Worm (Caenorhabditis elegans) whole organism, L3 larva: ENCODE data around the gene F33H12.1.
"Not testable (repeated sequence)": the region's sequence is repeated elsewhere in the genome, so short reads cannot be mapped to it uniquely, and the experiment has no call there.

Experiments
- R02D3.7 ChIP-seq: fragments of 150-350 bp; optimal IDR thresholded peaks from 2 replicates; lab custom pipeline; 2014; ENCODE audit warnings: missing biosample characterization, missing genetic modification characterization
- aly-2 ChIP-seq: fragments of 150-350 bp; optimal IDR thresholded peaks from 2 replicates; lab custom pipeline; 2014; ENCODE audit warnings: missing biosample characterization, missing genetic modification characterization
- ceh-16 ChIP-seq: sonication (generic microtip); optimal IDR thresholded peaks from 2 replicates; lab custom pipeline; 2017; ENCODE audit warnings: missing biosample characterization, missing genetic modification characterization
- ceh-9 ChIP-seq: sonication (generic microtip); optimal IDR thresholded peaks from 2 replicates; lab custom pipeline; 2018; ENCODE audit warnings: missing biosample characterization, missing genetic modification characterization
- egl-5 ChIP-seq: fragments of 150-350 bp; optimal IDR thresholded peaks from 2 replicates; lab custom pipeline; 2017; ENCODE audit warnings: missing biosample characterization, missing genetic modification reagents, missing genetic modification characterization, inconsistent platforms
- elt-1 ChIP-seq: fragments of 150-350 bp; optimal IDR thresholded peaks from 2 replicates; lab custom pipeline; 2014; ENCODE audit warnings: missing biosample characterization, missing genetic modification characterization
- elt-2 ChIP-seq: sonication (generic microtip); optimal IDR thresholded peaks from 2 replicates; lab custom pipeline; 2016; ENCODE audit warnings: missing genetic modification reagents, mild to moderate bottlenecking, missing genetic modification characterization, missing compliant biosample characterization
- elt-3 ChIP-seq, 3 experiments: fragments of 150-350 bp in 1 of 3; sonication (generic microtip) in 2 of 3; optimal IDR thresholded peaks; 2 replicates in 2 of 3; 4 replicates in 1 of 3; lab custom pipeline; 2014 to 2017; ENCODE audit warnings: missing biosample characterization in 3 of 3, missing genetic modification characterization in 3 of 3
- eor-1 ChIP-seq, 2 experiments: fragments of 150-350 bp; optimal IDR thresholded peaks; 2 replicates each; lab custom pipeline; 2014 to 2018; ENCODE audit warnings: missing biosample characterization in 2 of 2, missing genetic modification characterization in 2 of 2
- fkh-10 ChIP-seq: sonication (generic microtip); optimal IDR thresholded peaks from 2 replicates; lab custom pipeline; 2017; ENCODE audit warnings: missing biosample characterization, missing genetic modification reagents, missing genetic modification characterization
- fkh-2 ChIP-seq: fragments of 150-350 bp; optimal IDR thresholded peaks from 2 replicates; lab custom pipeline; 2014; ENCODE audit warnings: missing biosample characterization, missing genetic modification reagents, missing genetic modification characterization
- fos-1 ChIP-seq: fragments of 150-350 bp; optimal IDR thresholded peaks from 2 replicates; lab custom pipeline; 2014; ENCODE audit warnings: missing biosample characterization, missing genetic modification characterization
- jun-1 ChIP-seq: fragments of 150-350 bp; optimal IDR thresholded peaks from 2 replicates; lab custom pipeline; 2014; ENCODE audit warnings: missing biosample characterization, missing genetic modification reagents, missing genetic modification characterization
- lin-15B ChIP-seq: fragments of 150-350 bp; optimal IDR thresholded peaks from 2 replicates; lab custom pipeline; 2014; ENCODE audit warnings: missing biosample characterization, missing genetic modification characterization
- lin-39 ChIP-seq: fragments of 150-350 bp; optimal IDR thresholded peaks from 2 replicates; lab custom pipeline; 2018; ENCODE audit warnings: missing biosample characterization, missing genetic modification reagents, missing genetic modification characterization
- lsy-12 ChIP-seq: sonication (generic microtip); optimal IDR thresholded peaks from 2 replicates; lab custom pipeline; 2016; ENCODE audit warnings: mild to moderate bottlenecking, missing genetic modification characterization, missing compliant biosample characterization
- mdl-1 ChIP-seq: fragments of 150-350 bp; optimal IDR thresholded peaks from 2 replicates; lab custom pipeline; 2014; ENCODE audit warnings: missing biosample characterization, missing genetic modification characterization
- mml-1 ChIP-seq: fragments of 150-350 bp; sonication (generic microtip); optimal IDR thresholded peaks from 3 replicates; lab custom pipeline; 2014; ENCODE audit warnings: missing biosample characterization, missing genetic modification characterization
- nfya-1 ChIP-seq: sonication (generic microtip); optimal IDR thresholded peaks from 2 replicates; lab custom pipeline; 2017; ENCODE audit warnings: missing genetic modification characterization, mild to moderate bottlenecking, missing compliant biosample characterization, antibody characterized with exemption, moderate library complexity; ENCODE audit not compliant: insufficient read depth
- nhr-12 ChIP-seq: fragments of 150-350 bp; optimal IDR thresholded peaks from 2 replicates; lab custom pipeline; 2014; ENCODE audit warnings: missing biosample characterization, missing genetic modification characterization
- nhr-237 ChIP-seq: fragments of 150-350 bp; optimal IDR thresholded peaks from 2 replicates; lab custom pipeline; 2014; ENCODE audit warnings: missing biosample characterization, missing genetic modification characterization
- nhr-25 ChIP-seq: sonication (generic microtip); optimal IDR thresholded peaks from 2 replicates; lab custom pipeline; 2017; ENCODE audit warnings: missing biosample characterization, missing genetic modification characterization
- nhr-28 ChIP-seq: fragments of 150-350 bp; optimal IDR thresholded peaks from 2 replicates; lab custom pipeline; 2014; ENCODE audit warnings: missing biosample characterization, missing genetic modification characterization
- nhr-43 ChIP-seq: sonication (generic microtip); optimal IDR thresholded peaks from 2 replicates; lab custom pipeline; 2016; ENCODE audit warnings: mild to moderate bottlenecking, missing genetic modification characterization, missing compliant biosample characterization; ENCODE audit not compliant: poor library complexity, severe bottlenecking
- nhr-76 ChIP-seq: fragments of 150-350 bp; sonication (generic microtip); optimal IDR thresholded peaks from 5 replicates; lab custom pipeline; 2014; ENCODE audit warnings: missing biosample characterization, missing genetic modification characterization
- pha-4 ChIP-seq: fragments of 150-350 bp; optimal IDR thresholded peaks from 2 replicates; lab custom pipeline; 2014; ENCODE audit warnings: missing biosample characterization, missing genetic modification reagents, missing genetic modification characterization
- pqm-1 ChIP-seq: fragments of 150-350 bp; optimal IDR thresholded peaks from 2 replicates; lab custom pipeline; 2017; ENCODE audit warnings: missing biosample characterization, missing genetic modification characterization, inconsistent platforms
- sea-2 ChIP-seq: fragments of 150-350 bp; sonication (generic microtip); optimal IDR thresholded peaks from 4 replicates; lab custom pipeline; 2014; ENCODE audit warnings: missing biosample characterization, missing genetic modification reagents, missing genetic modification characterization
- skn-1 ChIP-seq: fragments of 150-350 bp; optimal IDR thresholded peaks from 2 replicates; lab custom pipeline; 2014; ENCODE audit warnings: missing biosample characterization, missing genetic modification characterization
- snpc-4 ChIP-seq: fragments of 150-350 bp; optimal IDR thresholded peaks from 2 replicates; lab custom pipeline; 2014; ENCODE audit warnings: missing biosample characterization, missing genetic modification characterization
- unc-62 ChIP-seq: fragments of 150-350 bp; sonication (generic microtip); optimal IDR thresholded peaks from 4 replicates; lab custom pipeline; 2014; ENCODE audit warnings: missing biosample characterization, missing genetic modification reagents, missing genetic modification characterization
- zag-1 ChIP-seq: fragments of 150-350 bp; optimal IDR thresholded peaks from 2 replicates; lab custom pipeline; 2014; ENCODE audit warnings: missing biosample characterization, missing genetic modification characterization
- ztf-4 ChIP-seq: fragments of 150-350 bp; optimal IDR thresholded peaks from 2 replicates; lab custom pipeline; 2014; ENCODE audit warnings: missing biosample characterization, missing genetic modification characterization

F33H12.1 gene

DNA sequence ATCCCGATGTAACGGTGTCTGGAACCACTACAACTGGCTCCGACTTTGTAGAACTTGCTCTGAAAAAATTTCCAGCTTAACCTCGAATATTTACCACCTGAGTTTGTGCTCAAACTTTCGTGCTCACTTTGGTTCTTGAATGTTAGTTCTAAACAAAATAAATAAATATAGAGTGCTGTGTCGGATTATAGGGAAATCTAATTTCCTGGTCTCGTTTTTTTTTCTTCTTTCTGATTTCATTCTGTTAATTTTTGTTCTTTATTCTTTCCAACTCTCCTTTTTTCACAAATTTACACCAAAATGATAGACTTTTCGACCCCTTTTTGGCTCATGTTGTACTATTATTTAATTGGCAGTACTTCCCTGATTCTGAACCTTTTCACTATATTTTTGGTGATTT is 29.0 kb downstream of the F33H12.1 start, which contains the start of gene sri-37:
Gene sri-37, plus strand, starts transcription at position 301 of the 400 bp plus-strand sequence.
- no peak for TF ChIP-seq lin-15B

DNA sequence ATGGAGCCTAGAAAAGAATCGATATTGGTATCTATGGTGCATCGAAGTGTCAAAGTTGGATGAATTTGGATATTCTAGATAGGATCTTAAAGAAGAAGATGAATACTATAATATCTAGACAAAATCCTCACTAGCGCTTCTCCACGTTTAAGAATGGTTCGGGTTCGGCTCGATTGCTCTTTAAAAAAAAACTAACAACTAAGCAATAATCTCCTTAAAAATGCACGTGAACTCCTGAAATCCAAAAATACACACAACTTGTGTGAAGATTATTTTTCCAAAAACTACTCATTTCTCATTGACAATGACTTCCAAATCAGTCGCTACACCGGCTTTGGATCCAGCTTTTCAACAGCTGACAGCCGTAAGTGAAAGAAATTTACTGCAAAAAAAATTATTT is 30.9 kb downstream of the F33H12.1 start, which contains the start of gene D2062.1:
Gene D2062.1, plus strand, starts transcription at position 301 of the 400 bp plus-strand sequence.
- TF ChIP-seq fos-1 (tag; lab: Kevin White, UChicago) (no peak), ztf-4 (tag; lab: Kevin White, UChicago) (no peak), nhr-28 (tag; lab: Kevin White, UChicago) (no peak), lin-15B (no peak), elt-2 (no peak), elt-3 (tag; optimal IDR thresholded peaks at IDR 0.05; lab: Kevin White, UChicago) (no peak), unc-62 (GFP tag; lab: Kevin White, UChicago) (no peak), elt-1 (tag; lab: Kevin White, UChicago) (no peak)
- TF ChIP-seq, all 47 proteins: peak for 0

DNA sequence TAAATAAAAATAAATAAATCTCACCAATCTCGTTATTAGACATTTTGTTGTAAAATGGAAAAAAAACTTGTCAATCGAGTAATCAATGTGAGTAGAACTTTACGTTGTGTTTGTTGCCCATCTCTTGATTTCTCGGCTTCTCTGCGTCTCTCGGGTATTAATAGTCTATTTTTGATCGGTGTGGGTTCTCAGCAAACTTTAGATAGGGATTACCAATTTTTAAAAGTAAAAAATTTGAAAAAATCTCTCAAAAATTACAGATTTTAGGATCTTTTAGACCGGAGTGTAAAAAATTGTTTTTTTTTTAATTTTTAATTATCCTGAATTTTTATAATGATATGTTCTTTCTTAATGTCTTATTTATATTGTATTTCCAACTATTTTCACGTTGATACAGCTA is 37.1 kb downstream of the F33H12.1 start, which contains the start of gene F22E5.21:
Gene F22E5.21, minus strand, starts transcription at position 101 of the 400 bp plus-strand sequence.
- TF ChIP-seq aly-2 (tag; lab: Kevin White, UChicago), result no peak
- TF ChIP-seq zag-1 (tag; lab: Kevin White, UChicago), result no peak
- TF ChIP-seq sea-2 (GFP tag; lab: Kevin White, UChicago), result no peak
- TF ChIP-seq skn-1, result no peak
- no peak for TF ChIP-seq ztf-4 (tag; lab: Kevin White, UChicago)
- TF ChIP-seq nhr-76 (tag; lab: Kevin White, UChicago), result no peak
- TF ChIP-seq nfya-1 (tag; lab: Kevin White, UChicago), result no peak
- TF ChIP-seq unc-62 (GFP tag; lab: Kevin White, UChicago), result no peak
- no peak for TF ChIP-seq elt-2
- no peak for TF ChIP-seq fkh-2 (tag; lab: Kevin White, UChicago)
- no peak for TF ChIP-seq nhr-43 (tag; lab: Kevin White, UChicago)
- TF ChIP-seq ceh-16 (tag; lab: Kevin White, UChicago), result no peak
- no peak for TF ChIP-seq egl-5
- TF ChIP-seq nhr-28 (tag; lab: Kevin White, UChicago), result no peak
- no peak for TF ChIP-seq nhr-237 (tag; lab: Kevin White, UChicago)
- no peak for TF ChIP-seq elt-1 (tag; lab: Kevin White, UChicago)
- TF ChIP-seq mdl-1, result no peak
- no peak for TF ChIP-seq nhr-25 (tag; lab: Kevin White, UChicago)
- TF ChIP-seq eor-1 (tag; optimal IDR thresholded peaks at IDR 0.05; lab: Kevin White, UChicago), result no peak
- TF ChIP-seq pqm-1, result no peak

DNA sequence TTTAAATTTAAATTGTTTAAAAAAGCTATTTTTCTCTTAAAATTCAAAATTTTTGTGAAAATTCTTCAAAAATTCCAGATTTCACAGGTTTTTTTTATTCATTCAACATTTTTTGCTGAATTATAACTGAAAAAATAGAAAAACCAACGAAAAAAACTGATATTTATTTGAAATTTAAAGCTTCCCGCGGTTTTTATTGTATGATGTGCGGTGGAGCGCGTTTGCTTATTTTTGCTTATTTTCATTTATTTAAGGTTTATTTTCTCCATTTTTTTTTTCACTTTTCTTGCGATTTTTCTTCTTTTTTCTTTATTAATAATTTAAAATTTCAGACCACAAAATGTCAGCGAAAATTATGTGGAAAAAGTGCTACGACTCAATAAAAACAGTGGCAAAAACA is 37.8 kb downstream of the F33H12.1 start, which contains the start of gene F22E5.9:
Gene F22E5.9, plus strand, starts transcription at position 327 of the 400 bp plus-strand sequence.
- TF ChIP-seq skn-1 (peak; percentile 52), snpc-4 (tag; lab: Kevin White, UChicago) (no peak), pha-4 (tag; lab: Kevin White, UChicago) (peak; percentile 32)

DNA sequence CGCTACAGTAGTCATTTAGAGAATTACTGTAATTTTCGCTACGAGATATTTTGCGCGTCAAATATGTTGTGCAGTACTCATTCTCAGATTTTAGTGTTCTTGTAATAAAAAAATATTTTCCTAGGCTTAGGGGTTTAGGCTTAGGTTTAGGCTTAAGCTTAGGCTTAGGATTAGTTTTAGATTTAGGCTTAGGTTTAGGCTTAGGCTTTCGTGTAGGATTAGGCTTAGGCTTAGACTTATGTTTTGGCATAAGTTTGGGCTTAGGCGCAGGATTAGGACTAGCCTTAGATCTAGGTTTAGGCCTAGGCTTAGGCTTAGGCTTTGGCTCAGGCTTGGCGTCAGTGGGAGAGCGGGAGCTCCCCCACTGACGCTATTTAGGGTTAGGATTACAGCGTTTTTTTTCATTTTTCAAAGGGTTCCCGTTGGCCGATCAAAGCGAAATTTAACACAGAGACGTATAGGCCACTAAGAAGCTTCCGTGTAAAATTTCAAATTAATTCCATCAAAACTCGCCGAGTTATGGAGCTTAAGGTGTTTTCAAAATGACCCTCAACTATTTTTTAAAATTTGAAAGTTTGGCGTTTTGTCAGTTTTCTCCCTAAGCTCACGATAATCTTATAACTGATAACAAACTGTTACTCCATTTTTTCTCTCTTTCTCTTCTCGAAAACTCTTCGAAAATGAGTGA is 39.3 kb downstream of the F33H12.1 start, which contains the start of gene F22E5.8:
Gene F22E5.8, plus strand, starts transcription at position 638 of the 688 bp plus-strand sequence.
- TF ChIP-seq pqm-1; jun-1 (tag; lab: Kevin White, UChicago); mml-1: not testable (repeated sequence)

DNA sequence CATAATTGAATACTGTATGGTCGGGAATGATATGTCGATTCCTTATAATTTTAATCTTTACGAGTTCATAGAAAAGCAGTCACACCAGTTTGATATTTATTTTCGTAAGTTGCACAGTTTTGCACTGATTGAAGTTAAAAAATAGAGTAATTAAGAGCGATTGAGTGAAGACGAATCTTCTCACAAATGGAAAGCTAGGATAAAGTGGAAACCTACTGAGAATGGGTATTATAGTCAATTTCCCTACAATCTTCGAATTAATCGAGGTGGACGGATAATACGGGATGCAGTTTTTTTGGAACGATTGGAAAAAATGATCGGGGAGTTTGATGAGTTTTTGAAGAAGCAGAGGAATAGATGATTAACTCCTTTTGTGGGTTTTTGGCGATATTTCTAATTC is 40.7 kb downstream of the F33H12.1 start, which contains the start of gene F22E5.23:
Gene F22E5.23, plus strand, starts transcription at position 301 of the 400 bp plus-strand sequence.
- no peak for TF ChIP-seq nhr-12 (tag; lab: Kevin White, UChicago)
- no peak for TF ChIP-seq pha-4 (tag; lab: Kevin White, UChicago)
- no peak for TF ChIP-seq fkh-10 (GFP tag; lab: Kevin White, UChicago)
- TF ChIP-seq aly-2 (tag; lab: Kevin White, UChicago), result no peak
- TF ChIP-seq ceh-9 (tag; lab: Kevin White, UChicago), result no peak
- no peak for TF ChIP-seq lin-15B
- TF ChIP-seq R02D3.7 (tag; lab: Kevin White, UChicago), result no peak
- no peak for TF ChIP-seq ceh-16 (tag; lab: Kevin White, UChicago)
- TF ChIP-seq lin-39, result no peak
- TF ChIP-seq mdl-1, result no peak
- TF ChIP-seq egl-5, result no peak
- TF ChIP-seq mml-1, result no peak
- no peak for TF ChIP-seq lsy-12 (tag; lab: Kevin White, UChicago)
